Fruit fly (Drosophila melanogaster) whole organism, embryonic: Measurements from ENCODE around the gene cv-c.

Experiments
- Atf3 ChIP-seq: fragments of 200-800 bp; sonication (Bioruptor generic); optimal IDR thresholded peaks from 3 replicates; lab custom pipeline; 2016; ENCODE audit warnings: missing biosample characterization, missing genetic modification characterization
- CG11456 ChIP-seq: fragments of 200-800 bp; sonication (Bioruptor generic); IDR thresholded peaks from 3 replicates; pipeline ENCODE4 v1.3.6; 2022; ENCODE audit warnings: missing biosample characterization, missing genetic modification characterization
- CG17612 ChIP-seq: fragments of 200-800 bp; sonication (Bioruptor generic); IDR thresholded peaks from 2 replicates; pipeline ENCODE4 v1.3.6; 2022; ENCODE audit warnings: missing biosample characterization, missing genetic modification characterization
- CG9932 ChIP-seq: fragments of 200-800 bp; sonication (Bioruptor generic); IDR thresholded peaks from 2 replicates; pipeline ENCODE4 v1.3.6; 2022; ENCODE audit warnings: missing biosample characterization, missing genetic modification characterization
- HmgD ChIP-seq: fragments of 200-800 bp; sonication (Bioruptor generic); optimal IDR thresholded peaks from 3 replicates; lab custom pipeline; 2016; ENCODE audit warnings: missing biosample characterization, missing genetic modification characterization
- HmgZ ChIP-seq: fragments of 200-800 bp; sonication (Bioruptor generic); optimal IDR thresholded peaks from 2 replicates; lab custom pipeline; 2018; ENCODE audit warnings: missing biosample characterization, mild to moderate bottlenecking, missing genetic modification characterization
- Myb ChIP-seq: fragments of 200-800 bp; sonication (Bioruptor generic); optimal IDR thresholded peaks from 2 replicates; lab custom pipeline; 2016; ENCODE audit warnings: missing biosample characterization, missing genetic modification characterization
- ase ChIP-seq: fragments of 200-800 bp; sonication (Bioruptor generic); IDR thresholded peaks from 3 replicates; pipeline ENCODE4 v1.3.6; 2022; ENCODE audit warnings: missing biosample characterization, missing genetic modification characterization
- crol ChIP-seq: fragments of 200-800 bp; sonication (Bioruptor generic); IDR thresholded peaks from 2 replicates; pipeline ENCODE4 v1.3.6; 2022; ENCODE audit warnings: missing biosample characterization, missing genetic modification characterization
- h ChIP-seq: fragments of >200 bp; optimal IDR thresholded peaks from 2 replicates; lab custom pipeline; 2017
- odd ChIP-seq: fragments of 200-800 bp; sonication (Bioruptor generic); optimal IDR thresholded peaks from 2 replicates; lab custom pipeline; 2017; ENCODE audit warnings: missing biosample characterization, mild to moderate bottlenecking, missing genetic modification characterization
- sug ChIP-seq: fragments of 200-800 bp; optimal IDR thresholded peaks from 2 replicates; lab custom pipeline; 2019; ENCODE audit warnings: missing biosample characterization, mild to moderate bottlenecking, missing genetic modification characterization, moderate library complexity
- tx ChIP-seq: fragments of 200-800 bp; sonication (Bioruptor generic); optimal IDR thresholded peaks from 2 replicates; lab custom pipeline; 2016; ENCODE audit warnings: missing biosample characterization, missing genetic modification characterization

DNA sequence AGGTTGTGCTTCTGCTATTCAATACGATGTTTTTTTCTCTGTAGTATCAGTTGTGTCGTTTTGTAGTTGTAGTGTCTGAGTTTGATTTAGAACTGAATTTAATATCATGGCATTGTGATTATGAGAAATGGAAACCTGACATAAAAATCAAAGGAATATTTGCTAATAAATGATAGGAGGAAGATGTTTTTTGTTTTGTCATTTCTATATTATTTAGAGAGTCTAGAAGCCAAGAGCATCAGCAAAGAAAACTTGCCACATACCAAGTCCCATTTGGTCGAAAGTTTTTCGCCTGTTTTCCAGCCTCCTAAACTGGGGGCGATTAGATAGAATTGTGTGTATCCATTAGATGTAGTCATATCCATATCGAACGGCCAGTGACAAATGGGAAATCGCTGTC lies 99.9 kb downstream of the cv-c start, which contains the start of gene soti:
- TF ChIP-seq HmgZ (tag; lab: Kevin White, UChicago) (no peak), CG11456 (no peak), tx (no peak), HmgD (no peak), crol (GFP tag; lab: Robert Waterston, UW) (no peak), odd (GFP tag; lab: Kevin White, UChicago) (no peak), CG9932 (GFP tag; lab: Robert Waterston, UW) (no peak), Atf3 (GFP tag; lab: Kevin White, UChicago) (no peak), CG17612 (GFP tag; lab: Robert Waterston, UW) (no peak), ase (no peak), sug (tag; lab: Kevin White, UChicago) (no peak), Myb (no peak), h (no peak)
